ENCODE assay signal across 3 fruit fly cellular contexts in genomic region chr2L:21108759-21109282, dm6.
A peak's percentile ranks its signal among the peaks of the same experiment; 100 is the strongest.
TF ChIP-seq lines count a peak whose summit lies in the region.

No protein-coding gene starts in this region.

TF ChIP-seq in whole organism, embryonic, 481 proteins besides CTCF, POLR2A, EP300 and RAD21 (continued from another document and continues in another):
- TF ChIP-seq corto (GFP tag; optimal IDR thresholded peaks at IDR 0.05; lab: Kevin White, UChicago) (no peak), CG13894 (tag; optimal IDR thresholded peaks at IDR 0.05; lab: Kevin White, UChicago) (no peak), CG16779 (GFP tag; IDR thresholded peaks at IDR 0.05; lab: Robert Waterston, UW) (no peak), BEAF-32 (GFP tag; optimal IDR thresholded peaks at IDR 0.05; lab: Kevin White, UChicago) (no peak), sima (GFP tag; optimal IDR thresholded peaks at IDR 0.05; lab: Kevin White, UChicago) (no peak), gem (tag; optimal IDR thresholded peaks at IDR 0.05; lab: Kevin White, UChicago) (peak; percentile 82), pzg (GFP tag; optimal IDR thresholded peaks at IDR 0.05; lab: Kevin White, UChicago) (no peak), Oli (tag; optimal IDR thresholded peaks at IDR 0.05; lab: Kevin White, UChicago) (peak; percentile 72), CG17359 (tag; optimal IDR thresholded peaks at IDR 0.05; lab: Kevin White, UChicago) (peak; percentile 38), rib (GFP tag; IDR thresholded peaks at IDR 0.05; lab: Robert Waterston, UW) (no peak), bsh (GFP tag; optimal IDR thresholded peaks at IDR 0.05; lab: Kevin White, UChicago) (peak in 1 of 2 experiments; percentile 78), Sin3A (optimal IDR thresholded peaks at IDR 0.05; lab: Kevin White, UChicago) (no peak), mirr (GFP tag; optimal IDR thresholded peaks at IDR 0.05; lab: Kevin White, UChicago) (no peak), al (GFP tag; IDR thresholded peaks at IDR 0.05; lab: Robert Waterston, UW) (no peak), Kr (GFP tag; optimal IDR thresholded peaks at IDR 0.05; lab: Kevin White, UChicago) (no peak), CG7987 (GFP tag; optimal IDR thresholded peaks at IDR 0.05; lab: Kevin White, UChicago) (no peak), jumu (GFP tag; optimal IDR thresholded peaks at IDR 0.05; lab: Kevin White, UChicago) (peak; percentile 13), gcm (GFP tag; optimal IDR thresholded peaks at IDR 0.05; lab: Kevin White, UChicago) (peak; percentile 69), tin (GFP tag; optimal IDR thresholded peaks at IDR 0.05; lab: Kevin White, UChicago) (peak; percentile 45), disco-r (GFP tag; optimal IDR thresholded peaks at IDR 0.05; lab: Kevin White, UChicago) (no peak), CG32767 (GFP tag; IDR thresholded peaks at IDR 0.05; lab: Robert Waterston, UW) (peak; percentile 66; the same call in 1 of the 2 replicates), CG12104 (GFP tag; optimal IDR thresholded peaks at IDR 0.05; lab: Kevin White, UChicago) (peak; percentile 66), Hr39 (optimal IDR thresholded peaks at IDR 0.05; lab: Kevin White, UChicago) (no peak), CG12744 (GFP tag; optimal IDR thresholded peaks at IDR 0.05; lab: Kevin White, UChicago) (no peak), sna (GFP tag; IDR thresholded peaks at IDR 0.05; lab: Robert Waterston, UW; ENCODE audit: partially characterized antibody) (no peak), CG18011 (GFP tag; optimal IDR thresholded peaks at IDR 0.05; lab: Kevin White, UChicago) (no peak), run (tag; optimal IDR thresholded peaks at IDR 0.05; lab: Kevin White, UChicago) (peak; percentile 20), Fer2 (tag; optimal IDR thresholded peaks at IDR 0.05; lab: Kevin White, UChicago) (no peak), Trl (optimal IDR thresholded peaks at IDR 0.05; lab: Kevin White, UChicago) (no peak), Trl (GFP tag; optimal IDR thresholded peaks at IDR 0.05; lab: Kevin White, UChicago) (peak; percentile 23), NFAT (GFP tag; IDR thresholded peaks at IDR 0.05; lab: Robert Waterston, UW) (no peak), CG10979 (tag; optimal IDR thresholded peaks at IDR 0.05; lab: Kevin White, UChicago) (peak; percentile 66), wek (GFP tag; optimal IDR thresholded peaks at IDR 0.05; lab: Kevin White, UChicago) (no peak), CG14014 (GFP tag; IDR thresholded peaks at IDR 0.05; lab: Robert Waterston, UW) (peak; percentile 5; the same call in 1 of the 2 replicates), CG33213 (GFP tag; optimal IDR thresholded peaks at IDR 0.05; lab: Kevin White, UChicago) (peak; percentile 49), CG17829 (tag; optimal IDR thresholded peaks at IDR 0.05; lab: Kevin White, UChicago) (peak; percentile 60), CG34422 (GFP tag; IDR thresholded peaks at IDR 0.05; lab: Robert Waterston, UW) (0 out of 3 replicates have a peak, but pooled peaks have one; percentile 13), p53 (GFP tag; optimal IDR thresholded peaks at IDR 0.05; lab: Kevin White, UChicago) (no peak), Hand (GFP tag; optimal IDR thresholded peaks at IDR 0.05; lab: Kevin White, UChicago) (no peak), Dbx (GFP tag; IDR thresholded peaks at IDR 0.05; lab: Robert Waterston, UW) (no peak), Mes4 (GFP tag; optimal IDR thresholded peaks at IDR 0.05; lab: Kevin White, UChicago) (peak; percentile 31), CG7372 (GFP tag; IDR thresholded peaks at IDR 0.05; lab: Robert Waterston, UW) (no peak), CG8089 (GFP tag; optimal IDR thresholded peaks at IDR 0.05; lab: Kevin White, UChicago) (no peak), ham (GFP tag; IDR thresholded peaks at IDR 0.05; lab: Robert Waterston, UW) (no peak), CG17612 (GFP tag; IDR thresholded peaks at IDR 0.05; lab: Robert Waterston, UW) (no peak)

TF ChIP-seq in whole organism, prepupa, 60 proteins besides CTCF, POLR2A, EP300 and RAD21 (continued from another document):
- TF ChIP-seq fkh (GFP tag; optimal IDR thresholded peaks at IDR 0.05; lab: Kevin White, UChicago), result peak; percentile 15
- TF ChIP-seq dac (GFP tag; optimal IDR thresholded peaks at IDR 0.05; lab: Kevin White, UChicago), result no peak
- TF ChIP-seq Blimp-1 (GFP tag; optimal IDR thresholded peaks at IDR 0.05; lab: Kevin White, UChicago), result no peak
- no peak for TF ChIP-seq CG3919 (GFP tag; optimal IDR thresholded peaks at IDR 0.05; lab: Kevin White, UChicago)
- TF ChIP-seq esn (GFP tag; optimal IDR thresholded peaks at IDR 0.05; lab: Kevin White, UChicago), result peak; percentile 54
- TF ChIP-seq CG10669 (GFP tag; optimal IDR thresholded peaks at IDR 0.05; lab: Kevin White, UChicago), result peak; percentile 19
- no peak for TF ChIP-seq Hr38 (GFP tag; optimal IDR thresholded peaks at IDR 0.05; lab: Kevin White, UChicago)
- TF ChIP-seq Hr4 (GFP tag; optimal IDR thresholded peaks at IDR 0.05; lab: Kevin White, UChicago), result peak; percentile 67
- TF ChIP-seq CG32006 (GFP tag; optimal IDR thresholded peaks at IDR 0.05; lab: Kevin White, UChicago), result no peak
- peak; percentile 6 for TF ChIP-seq CG8632 (GFP tag; optimal IDR thresholded peaks at IDR 0.05; lab: Kevin White, UChicago)
- TF ChIP-seq CG4318 (GFP tag; optimal IDR thresholded peaks at IDR 0.05; lab: Kevin White, UChicago), result peak; percentile 42
- TF ChIP-seq CG31627 (GFP tag; optimal IDR thresholded peaks at IDR 0.05; lab: Kevin White, UChicago), result peak; percentile 33
- no peak for TF ChIP-seq Gug (GFP tag; IDR thresholded peaks at IDR 0.05; lab: Robert Waterston, UW)
- TF ChIP-seq Eip75B (GFP tag; optimal IDR thresholded peaks at IDR 0.05; lab: Kevin White, UChicago), result peak; percentile 53
- no peak; the same call in 2 of the 3 replicates for TF ChIP-seq CG8119 (GFP tag; IDR thresholded peaks at IDR 0.05; lab: Robert Waterston, UW)
- TF ChIP-seq Sox15 (GFP tag; optimal IDR thresholded peaks at IDR 0.05; lab: Kevin White, UChicago), result peak; percentile 6
- TF ChIP-seq CG6163 (GFP tag; IDR thresholded peaks at IDR 0.05; lab: Robert Waterston, UW), result no peak
- peak; percentile 46 for TF ChIP-seq cyc (GFP tag; optimal IDR thresholded peaks at IDR 0.05; lab: Kevin White, UChicago)
- TF ChIP-seq Ets21C (GFP tag; optimal IDR thresholded peaks at IDR 0.05; lab: Kevin White, UChicago), result peak; percentile 17
- peak; percentile 33 for TF ChIP-seq CG6808 (GFP tag; optimal IDR thresholded peaks at IDR 0.05; lab: Kevin White, UChicago)
- peak; percentile 3 for TF ChIP-seq Eip93F (GFP tag; optimal IDR thresholded peaks at IDR 0.05; lab: Kevin White, UChicago)
- no peak for TF ChIP-seq CG15336 (GFP tag; IDR thresholded peaks at IDR 0.05; lab: Robert Waterston, UW)
- TF ChIP-seq CG6792 (GFP tag; optimal IDR thresholded peaks at IDR 0.05; lab: Kevin White, UChicago), result peak; percentile 11
- peak in 1 of 2 experiments; percentile 18 for TF ChIP-seq salr (GFP tag; optimal IDR thresholded peaks at IDR 0.05; lab: Kevin White, UChicago)
- peak; percentile 57 for TF ChIP-seq OdsH (GFP tag; optimal IDR thresholded peaks at IDR 0.05; lab: Kevin White, UChicago)
- no peak for TF ChIP-seq CG6854 (GFP tag; optimal IDR thresholded peaks at IDR 0.05; lab: Kevin White, UChicago)
- TF ChIP-seq Sox102F (GFP tag; optimal IDR thresholded peaks at IDR 0.05; lab: Kevin White, UChicago), result peak; percentile 61
- TF ChIP-seq achi (GFP tag; optimal IDR thresholded peaks at IDR 0.05; lab: Kevin White, UChicago), result peak; percentile 37
- peak; percentile 91 for TF ChIP-seq Eip78C (GFP tag; lab: Kevin White, UChicago)
- no peak for TF ChIP-seq CG9139 (GFP tag; optimal IDR thresholded peaks at IDR 0.05; lab: Kevin White, UChicago)
- no peak for TF ChIP-seq fd85E (GFP tag; optimal IDR thresholded peaks at IDR 0.05; lab: Kevin White, UChicago)
- no peak for TF ChIP-seq CG16779 (tag; optimal IDR thresholded peaks at IDR 0.05; lab: Kevin White, UChicago)
- TF ChIP-seq svp (GFP tag; lab: Kevin White, UChicago), result peak; percentile 80
- peak; percentile 43 for TF ChIP-seq lz (GFP tag; optimal IDR thresholded peaks at IDR 0.05; lab: Kevin White, UChicago)
- TF ChIP-seq pdm3 (GFP tag; optimal IDR thresholded peaks at IDR 0.05; lab: Kevin White, UChicago), result peak; percentile 49
- TF ChIP-seq Sox14 (GFP tag; optimal IDR thresholded peaks at IDR 0.05; lab: Kevin White, UChicago), result peak; percentile 72
- TF ChIP-seq CG11294 (GFP tag; IDR thresholded peaks at IDR 0.05; lab: Robert Waterston, UW), result peak; percentile 14; the same call in 1 of the 2 replicates
- peak; percentile 45 for TF ChIP-seq Met (GFP tag; optimal IDR thresholded peaks at IDR 0.05; lab: Kevin White, UChicago)

TF ChIP-seq in whole organism, wandering third instar larva, 38 proteins besides CTCF, POLR2A, EP300 and RAD21 (continued from another document):
- TF ChIP-seq tai (GFP tag; optimal IDR thresholded peaks at IDR 0.05; lab: Kevin White, UChicago) (no peak), usp (GFP tag; optimal IDR thresholded peaks at IDR 0.05; lab: Kevin White, UChicago) (no peak), Jra (GFP tag; optimal IDR thresholded peaks at IDR 0.05; lab: Kevin White, UChicago) (no peak), Hr83 (GFP tag; optimal IDR thresholded peaks at IDR 0.05; lab: Kevin White, UChicago; ENCODE audit: poor library complexity, severe bottlenecking) (no peak), pan (optimal IDR thresholded peaks at IDR 0.05; lab: Kevin White, UChicago) (no peak), foxo (GFP tag; optimal IDR thresholded peaks at IDR 0.05; lab: Kevin White, UChicago) (no peak), woc (GFP tag; optimal IDR thresholded peaks at IDR 0.05; lab: Kevin White, UChicago) (no peak), Dfd (GFP tag; optimal IDR thresholded peaks at IDR 0.05; lab: Kevin White, UChicago) (no peak)
